Worm (Caenorhabditis elegans): ENCODE results near the gene cct-1.
A peak's percentile ranks its signal among the peaks of the same experiment; 100 is the strongest.

cct-1 gene

DNA sequence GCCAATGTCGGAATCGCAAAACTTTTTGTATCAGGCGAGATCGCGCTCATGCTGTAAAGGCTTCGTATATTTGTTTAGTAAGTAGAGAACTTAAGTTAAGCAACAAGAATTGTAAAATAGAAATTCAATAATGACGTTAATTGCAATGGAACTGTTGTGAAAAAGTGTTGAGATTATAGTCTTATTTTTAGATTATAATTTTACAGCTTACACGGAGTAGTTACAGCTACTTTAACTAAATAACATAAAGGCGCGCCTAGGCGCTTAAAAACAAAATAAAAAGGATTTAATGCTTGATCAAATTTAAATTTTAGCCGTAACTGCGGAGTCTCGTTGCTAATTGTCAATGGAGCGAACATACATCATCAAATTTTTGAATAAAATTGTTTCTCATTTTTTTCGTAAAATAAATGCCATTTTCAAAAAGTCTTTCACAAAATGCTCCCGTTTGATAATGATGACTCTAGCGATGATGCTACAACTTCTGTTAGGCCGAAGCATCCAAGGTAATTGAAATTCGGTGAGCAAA lies 23.1 kb upstream of the cct-1 start, which contains the start of the genes emb-27 and rrf-3 (continued):
- TF ChIP-seq C16A3.4 (tag; optimal IDR thresholded peaks at IDR 0.05) = peak; percentile 77
- peak in 1 of 3 experiments; percentile 51 for TF ChIP-seq ceh-82 (tag; optimal IDR thresholded peaks at IDR 0.05)
- peak; percentile 33 for TF ChIP-seq nhr-85 (tag)
- peak; percentile 47 to 88 for TF ChIP-seq lsy-2 (tag; optimal IDR thresholded peaks at IDR 0.05)
- TF ChIP-seq sup-37 (GFP tag; optimal IDR thresholded peaks at IDR 0.05) = no peak
- TF ChIP-seq ceh-90 (tag; optimal IDR thresholded peaks at IDR 0.05) = no peak
- peak; percentile 75 to 83 for TF ChIP-seq lin-35 (GFP tag; optimal IDR thresholded peaks at IDR 0.05)
- TF ChIP-seq mep-1 (tag; optimal IDR thresholded peaks at IDR 0.05) = peak; percentile 84

ce11 chrII:8169283-8169682 lies 16.0 kb upstream of the cct-1 start, which contains the start of gene T05C12.15:
T05C12.15 (plus strand) TSS chrII:8169583.
- TF ChIP-seq hlh-4 (tag; optimal IDR thresholded peaks at IDR 0.05) (no peak), zag-1 (tag; optimal IDR thresholded peaks at IDR 0.05) (no peak), ceh-88 (GFP tag; IDR thresholded peaks at IDR 0.05) (no peak), swsn-7 (tag; optimal IDR thresholded peaks at IDR 0.05) (no peak), rnt-1 (tag; optimal IDR thresholded peaks at IDR 0.05) (no peak), nhr-11 (tag; optimal IDR thresholded peaks at IDR 0.05) (no peak), ama-1 (optimal IDR thresholded peaks at IDR 0.05) (no peak), snpc-4 (tag; optimal IDR thresholded peaks at IDR 0.05) (no peak), nhr-85 (tag) (no peak), hpl-2 (GFP tag; optimal IDR thresholded peaks at IDR 0.05) (no peak), nhr-237 (tag; optimal IDR thresholded peaks at IDR 0.05) (no peak), Y116A8C.19 (tag; optimal IDR thresholded peaks at IDR 0.05; ENCODE audit: borderline replicate concordance) (no peak), lin-13 (GFP tag; optimal IDR thresholded peaks at IDR 0.05) (no peak), isw-1 (GFP tag; IDR thresholded peaks at IDR 0.05) (no peak), C04F5.9 (tag; optimal IDR thresholded peaks at IDR 0.05) (no peak)

- TF ChIP-seq unc-30 (tag; optimal IDR thresholded peaks at IDR 0.05) (no peak), fkh-10 (GFP tag; optimal IDR thresholded peaks at IDR 0.05) (no peak), C34B4.2 (tag; optimal IDR thresholded peaks at IDR 0.05) (no peak), nhr-84 (tag; optimal IDR thresholded peaks at IDR 0.05) (no peak), lin-14 (GFP tag; optimal IDR thresholded peaks at IDR 0.05) (peak; percentile 17), nhr-11 (tag; optimal IDR thresholded peaks at IDR 0.05) (no peak), lin-13 (GFP tag; optimal IDR thresholded peaks at IDR 0.05) (no peak), aly-2 (tag; optimal IDR thresholded peaks at IDR 0.05) (no peak), egl-27 (tag; optimal IDR thresholded peaks at IDR 0.05) (no peak)
These were observed 14.9 kb upstream of the cct-1 start, which contains the start of gene T05C12.11 for ce11 chrII:8170374-8170773. T05C12.11 (minus strand) TSS chrII:8170474.

- no peak for TF ChIP-seq lin-39 (tag; optimal IDR thresholded peaks at IDR 0.05)
- TF ChIP-seq snpc-4 (tag; optimal IDR thresholded peaks at IDR 0.05) = no peak
- TF ChIP-seq nhr-20 (tag; optimal IDR thresholded peaks at IDR 0.05) = no peak
- TF ChIP-seq mab-9 (GFP tag; IDR thresholded peaks at IDR 0.05) = no peak
- no peak for TF ChIP-seq pax-3 (tag; optimal IDR thresholded peaks at IDR 0.05)
- TF ChIP-seq ceh-88 (GFP tag; IDR thresholded peaks at IDR 0.05) = no peak
- TF ChIP-seq hpl-2 (GFP tag; optimal IDR thresholded peaks at IDR 0.05) = no peak
These were observed 11.8 kb upstream of the cct-1 start, which contains the start of the genes decr-1.3 and T05C12.1 for ce11 chrII:8173449-8173848. decr-1.3 (minus strand) TSS chrII:8173549. T05C12.1 (plus strand) TSS chrII:8173680.

- TF ChIP-seq nhr-76 (tag; optimal IDR thresholded peaks at IDR 0.05) (no peak), C34B4.2 (tag; optimal IDR thresholded peaks at IDR 0.05) (no peak), ceh-8 (GFP tag; optimal IDR thresholded peaks at IDR 0.05) (no peak), tlp-1 (tag; optimal IDR thresholded peaks at IDR 0.05) (no peak), C16A3.4 (tag; optimal IDR thresholded peaks at IDR 0.05) (no peak), elt-3 (tag; optimal IDR thresholded peaks at IDR 0.05) (no peak), nhr-20 (tag; optimal IDR thresholded peaks at IDR 0.05) (no peak), sup-37 (GFP tag; optimal IDR thresholded peaks at IDR 0.05) (no peak), sptf-1 (tag; optimal IDR thresholded peaks at IDR 0.05) (no peak), lin-14 (GFP tag; optimal IDR thresholded peaks at IDR 0.05) (no peak)
These were observed 11.1 kb upstream of the cct-1 start for ce11 chrII:8174148-8174547.

Data from whole organism, L1 larva.